Worm (Caenorhabditis elegans) whole organism, L3 larva: ENCODE data around the gene T19D12.4.

Experiments
- aly-2 ChIP-seq: fragments of 150-350 bp; optimal IDR thresholded peaks from 2 replicates; lab custom pipeline; 2014; ENCODE audit warnings: missing biosample characterization, missing genetic modification characterization
- ama-1 ChIP-seq: fragments of 150-350 bp; optimal IDR thresholded peaks from 2 replicates; lab custom pipeline; 2018
- ceh-16 ChIP-seq: sonication (generic microtip); optimal IDR thresholded peaks from 2 replicates; lab custom pipeline; 2017; ENCODE audit warnings: missing biosample characterization, missing genetic modification characterization
- ceh-28 ChIP-seq: fragments of 150-350 bp; optimal IDR thresholded peaks from 2 replicates; lab custom pipeline; 2014; ENCODE audit warnings: missing biosample characterization, missing genetic modification reagents, missing genetic modification characterization
- ceh-82 ChIP-seq: fragments of 150-350 bp; optimal IDR thresholded peaks from 2 replicates; lab custom pipeline; 2014; ENCODE audit warnings: missing biosample characterization, missing genetic modification characterization
- daf-12 ChIP-seq: fragments of 150-350 bp; optimal IDR thresholded peaks from 2 replicates; lab custom pipeline; 2014; ENCODE audit warnings: missing biosample characterization, missing genetic modification reagents, missing genetic modification characterization
- egl-5 ChIP-seq: fragments of 150-350 bp; optimal IDR thresholded peaks from 2 replicates; lab custom pipeline; 2017; ENCODE audit warnings: missing biosample characterization, missing genetic modification reagents, missing genetic modification characterization, inconsistent platforms
- elt-2 ChIP-seq: sonication (generic microtip); optimal IDR thresholded peaks from 2 replicates; lab custom pipeline; 2016; ENCODE audit warnings: missing genetic modification reagents, mild to moderate bottlenecking, missing genetic modification characterization, missing compliant biosample characterization
- elt-3 ChIP-seq, 3 experiments: fragments of 150-350 bp in 1 of 3; sonication (generic microtip) in 2 of 3; optimal IDR thresholded peaks; 2 replicates in 2 of 3; 4 replicates in 1 of 3; lab custom pipeline; 2014 to 2017; ENCODE audit warnings: missing biosample characterization in 3 of 3, missing genetic modification characterization in 3 of 3
- eor-1 ChIP-seq, 2 experiments: fragments of 150-350 bp; optimal IDR thresholded peaks; 2 replicates each; lab custom pipeline; 2014 to 2018; ENCODE audit warnings: missing biosample characterization in 2 of 2, missing genetic modification characterization in 2 of 2
- fkh-10 ChIP-seq: sonication (generic microtip); optimal IDR thresholded peaks from 2 replicates; lab custom pipeline; 2017; ENCODE audit warnings: missing biosample characterization, missing genetic modification reagents, missing genetic modification characterization
- fkh-2 ChIP-seq: fragments of 150-350 bp; optimal IDR thresholded peaks from 2 replicates; lab custom pipeline; 2014; ENCODE audit warnings: missing biosample characterization, missing genetic modification reagents, missing genetic modification characterization
- fos-1 ChIP-seq: fragments of 150-350 bp; optimal IDR thresholded peaks from 2 replicates; lab custom pipeline; 2014; ENCODE audit warnings: missing biosample characterization, missing genetic modification characterization
- jun-1 ChIP-seq: fragments of 150-350 bp; optimal IDR thresholded peaks from 2 replicates; lab custom pipeline; 2014; ENCODE audit warnings: missing biosample characterization, missing genetic modification reagents, missing genetic modification characterization
- lin-15B ChIP-seq: fragments of 150-350 bp; optimal IDR thresholded peaks from 2 replicates; lab custom pipeline; 2014; ENCODE audit warnings: missing biosample characterization, missing genetic modification characterization
- lin-39 ChIP-seq: fragments of 150-350 bp; optimal IDR thresholded peaks from 2 replicates; lab custom pipeline; 2018; ENCODE audit warnings: missing biosample characterization, missing genetic modification reagents, missing genetic modification characterization
- lsy-12 ChIP-seq: sonication (generic microtip); optimal IDR thresholded peaks from 2 replicates; lab custom pipeline; 2016; ENCODE audit warnings: mild to moderate bottlenecking, missing genetic modification characterization, missing compliant biosample characterization
- mdl-1 ChIP-seq: fragments of 150-350 bp; optimal IDR thresholded peaks from 2 replicates; lab custom pipeline; 2014; ENCODE audit warnings: missing biosample characterization, missing genetic modification characterization
- nfya-1 ChIP-seq: sonication (generic microtip); optimal IDR thresholded peaks from 2 replicates; lab custom pipeline; 2017; ENCODE audit warnings: missing genetic modification characterization, mild to moderate bottlenecking, missing compliant biosample characterization, antibody characterized with exemption, moderate library complexity; ENCODE audit not compliant: insufficient read depth
- nhr-11 ChIP-seq: fragments of 150-350 bp; optimal IDR thresholded peaks from 2 replicates; lab custom pipeline; 2014; ENCODE audit warnings: missing biosample characterization, missing genetic modification characterization
- nhr-12 ChIP-seq: fragments of 150-350 bp; optimal IDR thresholded peaks from 2 replicates; lab custom pipeline; 2014; ENCODE audit warnings: missing biosample characterization, missing genetic modification characterization
- nhr-23 ChIP-seq: fragments of 150-350 bp; optimal IDR thresholded peaks from 2 replicates; lab custom pipeline; 2014; ENCODE audit warnings: missing biosample characterization, missing genetic modification reagents, missing genetic modification characterization
- nhr-237 ChIP-seq: fragments of 150-350 bp; optimal IDR thresholded peaks from 2 replicates; lab custom pipeline; 2014; ENCODE audit warnings: missing biosample characterization, missing genetic modification characterization
- nhr-28 ChIP-seq: fragments of 150-350 bp; optimal IDR thresholded peaks from 2 replicates; lab custom pipeline; 2014; ENCODE audit warnings: missing biosample characterization, missing genetic modification characterization
- nhr-43 ChIP-seq: sonication (generic microtip); optimal IDR thresholded peaks from 2 replicates; lab custom pipeline; 2016; ENCODE audit warnings: mild to moderate bottlenecking, missing genetic modification characterization, missing compliant biosample characterization; ENCODE audit not compliant: poor library complexity, severe bottlenecking
- nhr-67 ChIP-seq: fragments of 150-350 bp; optimal IDR thresholded peaks from 2 replicates; lab custom pipeline; 2014; ENCODE audit warnings: missing biosample characterization, missing genetic modification characterization
- nhr-77 ChIP-seq: fragments of 150-350 bp; optimal IDR thresholded peaks from 2 replicates; lab custom pipeline; 2014; ENCODE audit warnings: missing biosample characterization, missing genetic modification characterization
- pha-4 ChIP-seq: fragments of 150-350 bp; optimal IDR thresholded peaks from 2 replicates; lab custom pipeline; 2014; ENCODE audit warnings: missing biosample characterization, missing genetic modification reagents, missing genetic modification characterization
- pqm-1 ChIP-seq: fragments of 150-350 bp; optimal IDR thresholded peaks from 2 replicates; lab custom pipeline; 2017; ENCODE audit warnings: missing biosample characterization, missing genetic modification characterization, inconsistent platforms
- sea-2 ChIP-seq: fragments of 150-350 bp; sonication (generic microtip); optimal IDR thresholded peaks from 4 replicates; lab custom pipeline; 2014; ENCODE audit warnings: missing biosample characterization, missing genetic modification reagents, missing genetic modification characterization
- tbx-2 ChIP-seq: sonication (generic microtip); optimal IDR thresholded peaks from 2 replicates; lab custom pipeline; 2016; ENCODE audit warnings: mild to moderate bottlenecking, missing genetic modification characterization, missing compliant biosample characterization
- unc-62 ChIP-seq: fragments of 150-350 bp; sonication (generic microtip); optimal IDR thresholded peaks from 4 replicates; lab custom pipeline; 2014; ENCODE audit warnings: missing biosample characterization, missing genetic modification reagents, missing genetic modification characterization
- zag-1 ChIP-seq: fragments of 150-350 bp; optimal IDR thresholded peaks from 2 replicates; lab custom pipeline; 2014; ENCODE audit warnings: missing biosample characterization, missing genetic modification characterization
- ztf-11 ChIP-seq: fragments of 150-350 bp; optimal IDR thresholded peaks from 2 replicates; lab custom pipeline; 2014; ENCODE audit warnings: missing biosample characterization, missing genetic modification characterization
- ztf-4 ChIP-seq: fragments of 150-350 bp; optimal IDR thresholded peaks from 2 replicates; lab custom pipeline; 2014; ENCODE audit warnings: missing biosample characterization, missing genetic modification characterization

Gene T19D12.4

ce11 chrII:6636136-6636535 lies 5.2 kb downstream of the T19D12.4 start, which contains the start of gene T19D12.5:
T19D12.5 (minus strand) TSS chrII:6636236.
- TF ChIP-seq eor-1 (tag; optimal IDR thresholded peaks at IDR 0.05; lab: Kevin White, UChicago) (no peak), sea-2 (GFP tag; lab: Kevin White, UChicago) (no peak), fkh-2 (tag; lab: Kevin White, UChicago) (no peak), nhr-77 (no peak), nhr-12 (tag; lab: Kevin White, UChicago) (no peak)

- TF ChIP-seq fos-1 (tag; lab: Kevin White, UChicago): no peak
- no peak for TF ChIP-seq lin-15B (tag; lab: Kevin White, UChicago)
- no peak for TF ChIP-seq egl-5 (tag; lab: Kevin White, UChicago)
- no peak for TF ChIP-seq nhr-11 (tag; lab: Kevin White, UChicago)
- no peak for TF ChIP-seq fkh-10 (GFP tag; lab: Kevin White, UChicago)
- TF ChIP-seq ceh-28 (tag; lab: Kevin White, UChicago): no peak
- no peak for TF ChIP-seq nhr-67 (tag; lab: Kevin White, UChicago)
- TF ChIP-seq sea-2 (GFP tag; lab: Kevin White, UChicago): no peak
- no peak for TF ChIP-seq pha-4 (tag; lab: Kevin White, UChicago)
- TF ChIP-seq jun-1: no peak
- TF ChIP-seq nhr-23 (tag; lab: Kevin White, UChicago): no peak
- TF ChIP-seq unc-62 (GFP tag; lab: Kevin White, UChicago): no peak
- TF ChIP-seq eor-1 (tag; optimal IDR thresholded peaks at IDR 0.05; lab: Kevin White, UChicago): no peak
- TF ChIP-seq ztf-4 (tag; lab: Kevin White, UChicago): no peak
- TF ChIP-seq elt-2: no peak
Observed at ce11 chrII:6637854-6638253, 6.9 kb downstream of the T19D12.4 start.

- no peak for TF ChIP-seq ceh-82 (tag; lab: Kevin White, UChicago)
- TF ChIP-seq zag-1 (tag; lab: Kevin White, UChicago): no peak
- no peak for TF ChIP-seq daf-12
- no peak for TF ChIP-seq nfya-1 (tag; lab: Kevin White, UChicago)
- no peak for TF ChIP-seq lin-15B (tag; lab: Kevin White, UChicago)
- no peak for TF ChIP-seq nhr-237 (tag; lab: Kevin White, UChicago)
- TF ChIP-seq nhr-67 (tag; lab: Kevin White, UChicago): no peak
- no peak for TF ChIP-seq ceh-28 (tag; lab: Kevin White, UChicago)
- no peak for TF ChIP-seq lsy-12 (tag; lab: Kevin White, UChicago)
- TF ChIP-seq ceh-16 (tag; lab: Kevin White, UChicago): no peak
- TF ChIP-seq nhr-12 (tag; lab: Kevin White, UChicago): no peak
- no peak for TF ChIP-seq ama-1 (lab: Kevin White, UChicago)
- TF ChIP-seq nhr-43 (tag; lab: Kevin White, UChicago): no peak
- TF ChIP-seq lin-39 (tag; lab: Kevin White, UChicago): no peak
Observed at ce11 chrII:6642180-6642579, 11.3 kb downstream of the T19D12.4 start.

ce11 chrII:6642651-6643167 lies 11.8 kb downstream of the T19D12.4 start, which contains the start of gene T19D12.6:
T19D12.6 (minus strand) TSS chrII:6643117.
- TF ChIP-seq lin-39 (tag; lab: Kevin White, UChicago): peak; percentile 20
- TF ChIP-seq egl-5 (tag; lab: Kevin White, UChicago): peak; percentile 66
- no peak for TF ChIP-seq mdl-1 (tag; lab: Kevin White, UChicago)
- no peak for TF ChIP-seq ceh-82 (tag; lab: Kevin White, UChicago)
- TF ChIP-seq nhr-12 (tag; lab: Kevin White, UChicago): no peak

- TF ChIP-seq pqm-1 (tag; lab: Kevin White, UChicago) (no peak), nhr-28 (tag; lab: Kevin White, UChicago) (no peak), ceh-82 (tag; lab: Kevin White, UChicago) (no peak), nhr-77 (no peak), sea-2 (GFP tag; lab: Kevin White, UChicago) (no peak), tbx-2 (tag; lab: Kevin White, UChicago) (no peak), aly-2 (tag; lab: Kevin White, UChicago) (no peak), unc-62 (GFP tag; lab: Kevin White, UChicago) (no peak), fkh-10 (GFP tag; lab: Kevin White, UChicago) (no peak), lin-39 (tag; lab: Kevin White, UChicago) (no peak), elt-3 (tag; optimal IDR thresholded peaks at IDR 0.05; lab: Kevin White, UChicago) (no peak), ztf-11 (tag; lab: Kevin White, UChicago) (no peak)
Observed at ce11 chrII:6646903-6647302, 16.0 kb downstream of the T19D12.4 start.
